Worm (Caenorhabditis elegans) whole organism, L2 larva: Measurements from ENCODE around the gene asp-14.
A peak's percentile ranks its signal among the peaks of the same experiment; 100 is the strongest.

Experiments
- F13H6.1 ChIP-seq: sonication (generic microtip); optimal IDR thresholded peaks from 2 replicates; lab custom pipeline; 2016; ENCODE audit warnings: missing genetic modification characterization, missing compliant biosample characterization
- ama-1 ChIP-seq: fragments of 150-350 bp; optimal IDR thresholded peaks from 2 replicates; lab custom pipeline; 2018; ENCODE audit warnings: inconsistent platforms
- nhr-129 ChIP-seq: fragments of 150-350 bp; optimal IDR thresholded peaks from 2 replicates; lab custom pipeline; 2014; ENCODE audit warnings: missing biosample characterization, missing genetic modification characterization
- ztf-4 ChIP-seq: fragments of 150-350 bp; optimal IDR thresholded peaks from 2 replicates; lab custom pipeline; 2014; ENCODE audit warnings: missing biosample characterization, missing genetic modification characterization

ce11 chrX:6410177-6410765 lies 36.2 kb downstream of the asp-14 start, which contains the start of gene mup-2:
- TF ChIP-seq F13H6.1 (tag; lab: Kevin White, UChicago) (peak; percentile 87), nhr-129 (tag; lab: Kevin White, UChicago) (peak; percentile 61), ztf-4 (tag; lab: Kevin White, UChicago) (no peak), ama-1 (lab: Kevin White, UChicago) (no peak)
